Worm (Caenorhabditis elegans) whole organism, late embryonic: ENCODE measurements around the gene pfd-2.

Experiments used
- C08G9.2 ChIP-seq: sonication (generic microtip); optimal IDR thresholded peaks from 2 replicates; lab custom pipeline; 2016; ENCODE audit warnings: mild to moderate bottlenecking, missing genetic modification characterization, moderate library complexity, missing compliant biosample characterization
- C38D4.7 ChIP-seq: fragments of 200-800 bp; sonication (Bioruptor generic); optimal IDR thresholded peaks from 2 replicates; lab custom pipeline; 2018; ENCODE audit warnings: mild to moderate bottlenecking, missing genetic modification characterization, moderate library complexity, missing compliant biosample characterization
- F13H6.1 ChIP-seq: sonication (generic microtip); optimal IDR thresholded peaks from 2 replicates; lab custom pipeline; 2016; ENCODE audit warnings: missing genetic modification characterization, missing compliant biosample characterization
- K09A11.1 ChIP-seq: sonication (generic microtip); optimal IDR thresholded peaks from 2 replicates; lab custom pipeline; 2017; ENCODE audit warnings: antibody characterized with exemption, mild to moderate bottlenecking, missing genetic modification characterization, missing compliant biosample characterization; ENCODE audit not compliant: insufficient read depth
- T23F11.4 ChIP-seq: fragments of 200-800 bp; sonication (Bioruptor generic); optimal IDR thresholded peaks from 2 replicates; lab custom pipeline; 2018; ENCODE audit warnings: mild to moderate bottlenecking, missing genetic modification characterization, missing compliant biosample characterization
- Y22D7AL.16 ChIP-seq: sonication (generic microtip); optimal IDR thresholded peaks from 2 replicates; lab custom pipeline; 2016; ENCODE audit warnings: missing genetic modification characterization, missing compliant biosample characterization
- ceh-14 ChIP-seq: sonication (generic microtip); optimal IDR thresholded peaks from 2 replicates; lab custom pipeline; 2016; ENCODE audit warnings: missing genotype, missing genetic modification characterization, missing compliant biosample characterization
- ceh-22 ChIP-seq: sonication (generic microtip); optimal IDR thresholded peaks from 2 replicates; lab custom pipeline; 2017; ENCODE audit warnings: missing biosample characterization, missing genetic modification characterization
- ceh-30 ChIP-seq: fragments of 150-350 bp; optimal IDR thresholded peaks from 2 replicates; lab custom pipeline; 2014; ENCODE audit warnings: missing biosample characterization, missing genetic modification characterization
- ceh-31 ChIP-seq: sonication (generic microtip); optimal IDR thresholded peaks from 2 replicates; lab custom pipeline; 2016; ENCODE audit warnings: missing genetic modification characterization, missing compliant biosample characterization
- ceh-34 ChIP-seq: sonication (generic microtip); optimal IDR thresholded peaks from 2 replicates; lab custom pipeline; 2016; ENCODE audit warnings: mild to moderate bottlenecking, missing genetic modification characterization, missing compliant biosample characterization
- ceh-6 ChIP-seq: fragments of 200-800 bp; sonication (Bioruptor generic); optimal IDR thresholded peaks from 2 replicates; lab custom pipeline; 2018; ENCODE audit warnings: mild to moderate bottlenecking, missing genetic modification characterization, missing compliant biosample characterization
- ceh-9 ChIP-seq: sonication (generic microtip); optimal IDR thresholded peaks from 2 replicates; lab custom pipeline; 2016; ENCODE audit warnings: mild to moderate bottlenecking, missing genetic modification characterization, inconsistent platforms, missing compliant biosample characterization
- che-1 ChIP-seq: sonication (generic microtip); optimal IDR thresholded peaks from 2 replicates; lab custom pipeline; 2016; ENCODE audit warnings: mild to moderate bottlenecking, missing genetic modification characterization, missing compliant biosample characterization
- dmd-4 ChIP-seq: sonication (generic microtip); optimal IDR thresholded peaks from 2 replicates; lab custom pipeline; 2016; ENCODE audit warnings: borderline replicate concordance, missing genetic modification characterization, missing compliant biosample characterization
- dve-1 ChIP-seq: sonication (generic microtip); optimal IDR thresholded peaks from 2 replicates; lab custom pipeline; 2017; ENCODE audit warnings: antibody characterized with exemption, mild to moderate bottlenecking, missing genetic modification characterization, missing compliant biosample characterization
- elt-2 ChIP-seq: sonication (generic microtip); optimal IDR thresholded peaks from 2 replicates; lab custom pipeline; 2016; ENCODE audit warnings: missing genetic modification reagents, missing genetic modification characterization, missing compliant biosample characterization
- elt-4 ChIP-seq: sonication (generic microtip); optimal IDR thresholded peaks from 2 replicates; lab custom pipeline; 2016; ENCODE audit warnings: missing genetic modification characterization, missing compliant biosample characterization
- eyg-1 ChIP-seq: sonication (generic microtip); optimal IDR thresholded peaks from 2 replicates; lab custom pipeline; 2016; ENCODE audit warnings: missing genotype, missing genetic modification characterization, missing compliant biosample characterization
- gmeb-2 ChIP-seq: sonication (generic microtip); optimal IDR thresholded peaks from 2 replicates; lab custom pipeline; 2016; ENCODE audit warnings: missing genetic modification characterization, inconsistent platforms, missing compliant biosample characterization
- hlh-13 ChIP-seq: fragments of 200-800 bp; sonication (Bioruptor generic); optimal IDR thresholded peaks from 2 replicates; lab custom pipeline; 2018; ENCODE audit warnings: mild to moderate bottlenecking, missing genetic modification characterization, missing compliant biosample characterization
- hlh-15 ChIP-seq: sonication (generic microtip); optimal IDR thresholded peaks from 2 replicates; lab custom pipeline; 2016; ENCODE audit warnings: missing genetic modification characterization, missing compliant biosample characterization
- hlh-6 ChIP-seq: sonication (generic microtip); optimal IDR thresholded peaks from 2 replicates; lab custom pipeline; 2016; ENCODE audit warnings: missing genotype, missing genetic modification characterization, missing compliant biosample characterization
- lim-6 ChIP-seq: sonication (generic microtip); optimal IDR thresholded peaks from 2 replicates; lab custom pipeline; 2016; ENCODE audit warnings: missing genetic modification characterization, missing compliant biosample characterization
- lin-11 ChIP-seq: fragments of 200-800 bp; sonication (Bioruptor generic); optimal IDR thresholded peaks from 2 replicates; lab custom pipeline; 2018; ENCODE audit warnings: mild to moderate bottlenecking, missing genetic modification characterization, missing compliant biosample characterization
- madf-2 ChIP-seq: sonication (generic microtip); optimal IDR thresholded peaks from 2 replicates; lab custom pipeline; 2017; ENCODE audit warnings: missing genetic modification characterization, missing compliant biosample characterization
- mec-3 ChIP-seq: sonication (generic microtip); optimal IDR thresholded peaks from 2 replicates; lab custom pipeline; 2016; ENCODE audit warnings: borderline replicate concordance, missing genetic modification characterization, missing compliant biosample characterization
- nhr-11 ChIP-seq: fragments of 150-350 bp; optimal IDR thresholded peaks from 2 replicates; lab custom pipeline; 2014; ENCODE audit warnings: missing biosample characterization, missing genetic modification characterization
- odd-2 ChIP-seq: sonication (generic microtip); optimal IDR thresholded peaks from 2 replicates; lab custom pipeline; 2017; ENCODE audit warnings: antibody characterized with exemption, mild to moderate bottlenecking, missing genetic modification characterization, missing compliant biosample characterization
- pat-9 ChIP-seq: fragments of 200-800 bp; sonication (Bioruptor generic); optimal IDR thresholded peaks from 2 replicates; lab custom pipeline; 2018; ENCODE audit warnings: mild to moderate bottlenecking, missing genetic modification characterization, moderate library complexity, missing compliant biosample characterization
- pax-1 ChIP-seq: fragments of 150-350 bp; optimal IDR thresholded peaks from 2 replicates; lab custom pipeline; 2014; ENCODE audit warnings: missing biosample characterization, missing genetic modification characterization
- pha-2 ChIP-seq: sonication (generic microtip); optimal IDR thresholded peaks from 2 replicates; lab custom pipeline; 2017; ENCODE audit warnings: mild to moderate bottlenecking, missing genetic modification characterization, missing compliant biosample characterization
- pros-1 ChIP-seq: fragments of 150-350 bp; optimal IDR thresholded peaks from 2 replicates; lab custom pipeline; 2014; ENCODE audit warnings: missing biosample characterization, missing genetic modification reagents, missing genetic modification characterization
- ref-2 ChIP-seq: sonication (generic microtip); optimal IDR thresholded peaks from 2 replicates; lab custom pipeline; 2016; ENCODE audit warnings: missing genetic modification characterization, missing compliant biosample characterization
- sdc-2 ChIP-seq: sonication (generic microtip); optimal IDR thresholded peaks from 2 replicates; lab custom pipeline; 2016; ENCODE audit warnings: missing genotype, missing genetic modification characterization, missing compliant biosample characterization
- sox-2 ChIP-seq: fragments of 200-800 bp; sonication (Bioruptor generic); IDR thresholded peaks from 2 replicates; pipeline ENCODE4 v1.3.6; 2022; ENCODE audit warnings: missing genetic modification reagents, missing genetic modification characterization, missing compliant biosample characterization
- tbx-2 ChIP-seq: sonication (generic microtip); optimal IDR thresholded peaks from 2 replicates; lab custom pipeline; 2016; ENCODE audit warnings: missing genetic modification characterization, missing compliant biosample characterization
- tbx-7 ChIP-seq: sonication (generic microtip); optimal IDR thresholded peaks from 2 replicates; lab custom pipeline; 2016; ENCODE audit warnings: missing genotype, missing genetic modification characterization, missing compliant biosample characterization
- unc-3 ChIP-seq, 2 experiments: fragments of 200-800 bp in 1 of 2; sonication (Bioruptor generic) in 1 of 2; sonication (generic microtip) in 1 of 2; conservative IDR thresholded peaks in 1 of 2; optimal IDR thresholded peaks in 1 of 2; 2 replicates each; pipeline versions ENCODE4 v1.3.6 to Lab custom; 2016 to 2022; ENCODE audit warnings: missing compliant biosample characterization in 2 of 2, missing genetic modification characterization in 2 of 2, missing genetic modification reagents in 1 of 2
- unc-55 ChIP-seq: sonication (generic microtip); optimal IDR thresholded peaks from 2 replicates; lab custom pipeline; 2017; ENCODE audit warnings: missing biosample characterization, missing genetic modification reagents, missing genetic modification characterization

pfd-2 gene

ce11 chrII:4362088-4362487 is 35.6 kb downstream of the pfd-2 start:
- TF ChIP-seq gmeb-2 (tag; lab: Kevin White, UChicago): no peak
- no peak for TF ChIP-seq pat-9 (tag; lab: Kevin White, UChicago)
- TF ChIP-seq, all 69 proteins: peak for 0

- no peak for TF ChIP-seq elt-2
- TF ChIP-seq odd-2 (tag; lab: Kevin White, UChicago): no peak
- TF ChIP-seq ceh-6: no peak
- TF ChIP-seq ceh-34: no peak
- TF ChIP-seq ceh-30 (tag; lab: Kevin White, UChicago): no peak
- no peak for TF ChIP-seq madf-2 (tag; lab: Kevin White, UChicago)
- TF ChIP-seq sox-2 (GFP tag; lab: Robert Waterston, UW): no peak
- no peak for TF ChIP-seq hlh-13
- TF ChIP-seq pha-2: no peak
- TF ChIP-seq ceh-9 (tag; lab: Kevin White, UChicago): no peak
- no peak for TF ChIP-seq eyg-1 (tag; lab: Kevin White, UChicago)
- TF ChIP-seq F13H6.1: no peak
- TF ChIP-seq pax-1 (tag; lab: Kevin White, UChicago): no peak
- no peak for TF ChIP-seq sdc-2 (tag; lab: Kevin White, UChicago)
- no peak for TF ChIP-seq C08G9.2 (tag; lab: Kevin White, UChicago)
- no peak for TF ChIP-seq che-1 (tag; lab: Kevin White, UChicago)
- no peak for TF ChIP-seq Y22D7AL.16 (tag; lab: Kevin White, UChicago)
- TF ChIP-seq unc-3 (GFP tag; conservative IDR thresholded peaks at IDR 0.05; lab: Robert Waterston, UW): no peak
- TF ChIP-seq unc-3 (tag; optimal IDR thresholded peaks at IDR 0.05; lab: Kevin White, UChicago): no peak
Measured at ce11 chrII:4367923-4368322, 41.4 kb downstream of the pfd-2 start, which contains the start of gene try-9. Gene try-9, plus strand, starts transcription at chrII:4368223.

DNA sequence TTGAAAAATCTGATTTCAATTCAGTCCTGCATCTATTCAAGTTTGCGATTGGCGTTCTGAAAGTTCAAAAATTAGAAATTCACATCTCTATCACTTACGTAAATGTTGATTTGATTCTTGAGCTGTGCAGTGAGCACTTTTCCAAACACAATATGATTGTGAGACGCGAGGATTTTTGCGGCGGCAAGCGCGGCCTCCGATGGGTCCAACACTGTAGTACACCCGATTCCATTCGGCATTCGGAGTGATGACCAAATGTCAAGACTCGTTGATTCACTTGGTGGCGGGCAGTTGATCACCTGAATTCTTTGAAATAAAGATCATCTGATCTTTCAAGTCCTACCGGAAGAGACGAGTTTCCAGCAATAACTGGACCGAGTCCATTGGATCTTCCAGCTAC is 43.2 kb downstream of the pfd-2 start:
- TF ChIP-seq hlh-6 (tag; lab: Kevin White, UChicago) (no peak), sox-2 (GFP tag; lab: Robert Waterston, UW) (no peak), gmeb-2 (tag; lab: Kevin White, UChicago) (no peak), elt-4 (no peak), ceh-14 (tag; lab: Kevin White, UChicago) (no peak), ceh-6 (no peak), ceh-22 (tag; lab: Kevin White, UChicago) (no peak), lim-6 (tag; lab: Kevin White, UChicago) (no peak), pat-9 (tag; lab: Kevin White, UChicago) (no peak), T23F11.4 (GFP tag; lab: Kevin White, UChicago) (no peak), mec-3 (tag; lab: Kevin White, UChicago) (no peak), tbx-7 (no peak), lin-11 (no peak), pha-2 (no peak), ref-2 (no peak), ceh-34 (no peak), nhr-11 (tag; lab: Kevin White, UChicago) (no peak), pros-1 (no peak)

DNA sequence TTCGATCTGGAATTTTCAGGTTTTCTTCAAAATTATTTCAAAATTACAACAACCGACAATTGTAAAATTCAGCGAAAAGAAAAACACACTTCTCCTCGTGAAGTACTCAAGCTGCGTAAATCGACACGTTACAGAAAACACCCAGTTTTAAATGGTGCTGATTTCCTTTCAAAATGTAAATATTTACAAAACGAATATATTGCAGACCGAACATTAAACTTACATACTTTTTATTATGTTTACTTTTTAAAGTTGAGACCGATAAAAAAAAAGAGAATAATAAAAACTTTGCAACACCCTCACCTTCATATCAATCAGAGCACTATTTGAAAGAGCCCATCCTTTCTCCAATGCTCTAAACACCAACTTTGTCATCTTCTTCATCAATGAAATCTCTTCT is 44.3 kb downstream of the pfd-2 start:
- TF ChIP-seq pat-9 (tag; lab: Kevin White, UChicago): no peak
- TF ChIP-seq hlh-15: no peak
- TF ChIP-seq K09A11.1 (tag; lab: Kevin White, UChicago): no peak
- TF ChIP-seq unc-3 (GFP tag; conservative IDR thresholded peaks at IDR 0.05; lab: Robert Waterston, UW): no peak
- no peak for TF ChIP-seq unc-3 (tag; optimal IDR thresholded peaks at IDR 0.05; lab: Kevin White, UChicago)
- TF ChIP-seq hlh-6 (tag; lab: Kevin White, UChicago): no peak
- no peak for TF ChIP-seq C38D4.7 (GFP tag; lab: Kevin White, UChicago)
- TF ChIP-seq elt-4: no peak
- no peak for TF ChIP-seq tbx-2
- no peak for TF ChIP-seq dve-1 (tag; lab: Kevin White, UChicago)
- TF ChIP-seq odd-2 (tag; lab: Kevin White, UChicago): no peak
- no peak for TF ChIP-seq ceh-31 (tag; lab: Kevin White, UChicago)
- no peak for TF ChIP-seq ceh-6
- TF ChIP-seq dmd-4: no peak
- TF ChIP-seq ceh-22 (tag; lab: Kevin White, UChicago): no peak
- no peak for TF ChIP-seq unc-55 (GFP tag; lab: Kevin White, UChicago)
